Fruit fly (Drosophila melanogaster) whole organism, wandering third instar larva: ENCODE results near the gene Npc2g.

Experiments used
- CG9705 ChIP-seq: fragments of 200-800 bp; sonication (Bioruptor generic); optimal IDR thresholded peaks from 2 replicates; lab custom pipeline; 2018; ENCODE audit warnings: missing biosample characterization, mild to moderate bottlenecking, missing genetic modification characterization
- Rel ChIP-seq, 2 experiments: fragments of 200-800 bp; sonication (Bioruptor generic) in 1 of 2; optimal IDR thresholded peaks; 2 replicates in 1 of 2; 3 replicates in 1 of 2; lab custom pipeline; 2016 to 2019; ENCODE audit warnings: mild to moderate bottlenecking in 2 of 2, missing biosample characterization in 2 of 2, missing genetic modification characterization in 2 of 2, moderate library complexity in 1 of 2
- Vsx2 ChIP-seq: fragments of 200-300, 225-300 bp; sonication (Bioruptor generic); optimal IDR thresholded peaks from 2 replicates; lab custom pipeline; 2018; ENCODE audit warnings: missing biosample characterization, missing genetic modification characterization; ENCODE audit not compliant: partially characterized antibody
- brk ChIP-seq: fragments of 200-800 bp; sonication (Bioruptor generic); optimal IDR thresholded peaks from 2 replicates; lab custom pipeline; 2016; ENCODE audit warnings: missing biosample characterization, mild to moderate bottlenecking, missing genetic modification characterization
- dsf ChIP-seq: sonication (Bioruptor generic); optimal IDR thresholded peaks from 2 replicates; lab custom pipeline; 2016; ENCODE audit warnings: missing biosample characterization, missing genetic modification characterization, borderline replicate concordance
- lola ChIP-seq: fragments of >200 bp; optimal IDR thresholded peaks from 2 replicates; lab custom pipeline; 2017; ENCODE audit warnings: missing biosample characterization, missing genetic modification characterization

DNA sequence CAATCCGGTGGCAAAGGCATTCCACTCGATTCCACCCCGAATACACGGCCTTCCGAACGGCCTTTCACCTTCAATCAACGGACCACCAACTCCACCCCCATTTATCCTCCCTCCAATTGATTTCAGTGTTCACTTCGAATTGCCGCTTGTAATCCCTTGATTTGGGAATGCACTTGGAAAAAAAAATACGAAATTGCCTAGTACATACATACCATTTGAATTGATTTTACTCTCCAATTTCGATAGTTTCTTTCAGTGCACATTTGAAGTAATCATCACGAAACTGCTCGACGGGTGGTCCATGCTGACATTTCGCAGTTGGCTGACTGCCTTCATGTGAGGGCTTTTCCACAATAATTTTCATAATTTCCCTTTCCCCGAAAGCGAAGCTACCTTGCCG lies 45.9 kb downstream of the Npc2g start:
- TF ChIP-seq Rel (GFP tag; optimal IDR thresholded peaks at IDR 0.05; lab: Kevin White, UChicago): no peak
- TF ChIP-seq Rel (tag; optimal IDR thresholded peaks at IDR 0.05; lab: Kevin White, UChicago): no peak
- TF ChIP-seq CG9705 (GFP tag; lab: Kevin White, UChicago): no peak
- no peak for TF ChIP-seq lola (GFP tag; lab: Kevin White, UChicago)
- TF ChIP-seq brk (GFP tag; lab: Kevin White, UChicago): no peak
- TF ChIP-seq dsf (GFP tag; lab: Kevin White, UChicago): no peak
- TF ChIP-seq Vsx2 (GFP tag; lab: Kevin White, UChicago): no peak
